Worm (Caenorhabditis elegans) whole organism, mixed stage, embryonic: ENCODE data around the gene K09C4.1.

ENCODE experiments used
- bed-3 ChIP-seq: fragments of 200-800 bp; sonication (Bioruptor generic); optimal IDR thresholded peaks from 3 replicates; lab custom pipeline; 2018; ENCODE audit warnings: mild to moderate bottlenecking, missing genetic modification characterization, moderate library complexity, missing compliant biosample characterization
- blmp-1 ChIP-seq: fragments of 150-350 bp; optimal IDR thresholded peaks from 2 replicates; lab custom pipeline; 2014; ENCODE audit warnings: missing biosample characterization, missing genetic modification characterization
- elt-3 ChIP-seq: fragments of 150-350 bp; optimal IDR thresholded peaks from 2 replicates; lab custom pipeline; 2014; ENCODE audit warnings: missing biosample characterization, missing genetic modification characterization
- nhr-2 ChIP-seq: fragments of 150-350 bp; optimal IDR thresholded peaks from 2 replicates; lab custom pipeline; 2014; ENCODE audit warnings: missing biosample characterization, missing genetic modification characterization
- nhr-237 ChIP-seq: fragments of 150-350 bp; optimal IDR thresholded peaks from 2 replicates; lab custom pipeline; 2014; ENCODE audit warnings: missing biosample characterization, missing genetic modification characterization
- nhr-28 ChIP-seq: fragments of 150-350 bp; optimal IDR thresholded peaks from 2 replicates; lab custom pipeline; 2014; ENCODE audit warnings: missing biosample characterization, missing genetic modification characterization
- pha-4 ChIP-seq: fragments of 150-350 bp; optimal IDR thresholded peaks from 2 replicates; lab custom pipeline; 2018; ENCODE audit warnings: missing biosample characterization, missing genetic modification reagents, missing genetic modification characterization
- tbx-8 ChIP-seq: fragments of 200-800 bp; sonication (Bioruptor generic); optimal IDR thresholded peaks from 2 replicates; lab custom pipeline; 2018; ENCODE audit warnings: mild to moderate bottlenecking, missing genetic modification characterization, moderate library complexity, missing compliant biosample characterization

Gene K09C4.1

DNA sequence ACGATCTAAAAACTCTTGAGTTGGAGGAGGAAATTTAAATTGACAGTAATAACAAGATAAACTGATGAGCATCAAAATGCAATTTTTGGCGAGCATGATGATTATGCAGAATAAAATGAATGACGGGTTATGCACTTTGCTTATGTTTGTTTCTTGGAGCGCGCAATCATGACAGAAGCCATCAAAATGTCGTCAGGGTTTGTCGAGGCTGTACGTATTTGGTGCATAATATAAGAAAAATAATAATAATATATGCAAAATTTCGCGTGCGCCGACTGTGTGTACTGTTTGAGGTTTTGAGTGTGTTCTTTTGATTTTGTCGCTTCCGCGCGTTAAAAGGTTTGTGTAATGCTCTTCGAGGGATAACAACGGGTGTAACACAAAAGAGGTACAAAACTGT, 51.6 kb downstream of the K09C4.1 start, which contains the start of gene nspg-4:
Gene nspg-4 (minus strand): TSS at position 101 of the 400 bp plus-strand sequence.
- no peak for TF ChIP-seq elt-3 (tag; lab: Kevin White, UChicago)
- TF ChIP-seq nhr-28 (tag; lab: Kevin White, UChicago) = no peak
- TF ChIP-seq blmp-1 (tag; lab: Kevin White, UChicago) = no peak
- TF ChIP-seq pha-4 (tag; lab: Kevin White, UChicago) = no peak
- no peak for TF ChIP-seq nhr-2 (tag; lab: Kevin White, UChicago)
- TF ChIP-seq tbx-8 (GFP tag; lab: Kevin White, UChicago) = no peak
- TF ChIP-seq nhr-237 (tag; lab: Kevin White, UChicago) = no peak
- no peak for TF ChIP-seq bed-3 (GFP tag; lab: Kevin White, UChicago)
